Worm (Caenorhabditis elegans): ENCODE results near the gene glrx-22.

The glrx-22 gene

DNA sequence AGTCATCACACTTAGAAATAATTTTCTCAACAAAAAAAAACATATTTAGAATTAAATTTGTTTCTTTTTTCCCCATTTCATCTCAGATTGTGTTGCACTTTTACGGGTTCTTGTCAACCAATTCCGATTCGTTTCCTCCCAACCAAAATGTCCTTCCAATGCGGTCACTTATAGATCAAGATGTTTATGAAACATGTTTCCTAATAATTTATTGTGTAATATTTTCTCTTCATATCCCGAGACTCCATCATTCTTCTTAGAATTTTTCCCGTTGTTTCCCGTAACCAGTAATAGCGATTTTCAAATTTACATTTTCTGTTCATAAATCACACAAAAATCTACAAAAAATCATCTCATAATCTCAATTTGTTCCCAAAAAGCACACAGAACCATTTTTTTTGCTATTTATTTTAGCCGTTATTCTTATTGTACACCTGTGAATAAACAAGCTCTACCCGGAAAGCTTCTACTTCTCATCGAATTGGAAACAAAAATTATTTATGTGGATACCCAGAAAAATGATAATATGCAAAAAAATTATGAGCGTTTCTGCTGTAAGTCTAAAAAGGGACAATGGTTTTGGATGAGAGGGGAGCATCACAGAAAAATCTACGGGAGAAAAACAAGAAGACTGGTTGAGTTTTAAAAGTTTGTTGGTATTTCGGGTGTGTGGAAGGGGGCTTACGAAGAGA, 12.5 kb downstream of the glrx-22 start (continued):
- TF ChIP-seq B0336.3 (GFP tag; IDR thresholded peaks at IDR 0.05) (peak; percentile 73), ceh-58 (GFP tag; IDR thresholded peaks at IDR 0.05) (no peak), egl-18 (GFP tag; IDR thresholded peaks at IDR 0.05) (no peak), Y56A3A.18 (GFP tag; IDR thresholded peaks at IDR 0.05) (0 out of 2 replicates have a peak, but pooled peaks have one; percentile 64), attf-5 (GFP tag; optimal IDR thresholded peaks at IDR 0.05) (peak; percentile 1), ceh-40 (GFP tag; IDR thresholded peaks at IDR 0.05) (no peak), ceh-27 (GFP tag; optimal IDR thresholded peaks at IDR 0.05) (no peak), rcor-1 (GFP tag; IDR thresholded peaks at IDR 0.05) (no peak), nfyb-1 (GFP tag; IDR thresholded peaks at IDR 0.05) (no peak), F10E7.11 (tag; optimal IDR thresholded peaks at IDR 0.05) (no peak), ceh-100 (GFP tag; IDR thresholded peaks at IDR 0.05) (no peak), sdz-38 (tag; optimal IDR thresholded peaks at IDR 0.05) (no peak), lsl-1 (GFP tag; optimal IDR thresholded peaks at IDR 0.05) (peak; percentile 4), unc-130 (GFP tag; optimal IDR thresholded peaks at IDR 0.05) (no peak), B0261.1 (tag; optimal IDR thresholded peaks at IDR 0.05) (no peak), nhr-80 (tag; optimal IDR thresholded peaks at IDR 0.05) (no peak), lin-26 (GFP tag; IDR thresholded peaks at IDR 0.05) (no peak), T26A5.8 (tag; optimal IDR thresholded peaks at IDR 0.05) (no peak), Y95B8A.8 (GFP tag; IDR thresholded peaks at IDR 0.05) (no peak), K11D2.4 (GFP tag; IDR thresholded peaks at IDR 0.05) (no peak), pha-4 (tag; optimal IDR thresholded peaks at IDR 0.05) (no peak), nhr-179 (tag; optimal IDR thresholded peaks at IDR 0.05) (no peak), mel-28 (tag; optimal IDR thresholded peaks at IDR 0.05; ENCODE audit: borderline replicate concordance) (no peak), athp-1 (tag; optimal IDR thresholded peaks at IDR 0.05) (peak; percentile 31), F23B12.7 (tag; optimal IDR thresholded peaks at IDR 0.05; ENCODE audit: insufficient read depth) (no peak), T07F8.4 (tag; optimal IDR thresholded peaks at IDR 0.05) (no peak), F22D6.2 (tag; optimal IDR thresholded peaks at IDR 0.05) (no peak), ceh-91 (GFP tag; IDR thresholded peaks at IDR 0.05) (no peak), hlh-26 (GFP tag; conservative IDR thresholded peaks at IDR 0.05) (no peak), akir-1 (GFP tag; optimal IDR thresholded peaks at IDR 0.05) (no peak), bed-2 (GFP tag; IDR thresholded peaks at IDR 0.05) (no peak), lir-1 (GFP tag; conservative IDR thresholded peaks at IDR 0.05) (no peak), lin-54 (GFP tag; optimal IDR thresholded peaks at IDR 0.05) (no peak), dpff-1 (tag; optimal IDR thresholded peaks at IDR 0.05) (no peak), ama-1 (optimal IDR thresholded peaks at IDR 0.05) (no peak), ama-1 (GFP tag; optimal IDR thresholded peaks at IDR 0.05) (peak in 1 of 2 experiments; percentile 74), lin-40 (tag; optimal IDR thresholded peaks at IDR 0.05) (no peak), Y79H2A.3 (GFP tag; conservative IDR thresholded peaks at IDR 0.05) (peak; percentile 32; the same call in 1 of the 2 replicates), F49E8.2 (tag; optimal IDR thresholded peaks at IDR 0.05; ENCODE audit: insufficient read depth) (peak; percentile 8), die-1 (tag; optimal IDR thresholded peaks at IDR 0.05) (no peak)

DNA sequence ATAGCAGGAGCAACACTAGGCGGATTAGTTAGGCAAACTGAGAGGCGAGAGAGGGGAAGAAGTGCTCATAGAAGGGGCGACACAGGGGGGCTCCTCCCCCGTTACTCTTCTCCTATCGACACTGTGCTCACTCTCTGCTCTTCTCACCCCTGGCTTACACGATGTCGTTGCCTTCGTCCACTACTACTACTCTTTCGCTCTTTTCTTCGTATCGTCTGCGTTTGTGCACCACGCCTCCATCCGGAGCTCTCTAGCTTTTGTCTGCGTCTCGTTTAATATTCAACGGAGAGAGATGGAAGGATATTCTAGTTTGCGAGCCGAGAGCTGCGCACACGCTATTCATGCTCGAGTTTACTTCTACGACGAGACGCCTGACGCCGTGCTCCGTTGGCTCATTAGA, 17.7 kb downstream of the glrx-22 start:
- TF ChIP-seq aptf-2 (GFP tag; conservative IDR thresholded peaks at IDR 0.05) (no peak), ceh-91 (GFP tag; IDR thresholded peaks at IDR 0.05) (no peak), ztf-25 (GFP tag; IDR thresholded peaks at IDR 0.05) (no peak), snpc-4 (GFP tag; optimal IDR thresholded peaks at IDR 0.05) (no peak), snpc-4 (tag; optimal IDR thresholded peaks at IDR 0.05) (no peak), lin-26 (GFP tag; IDR thresholded peaks at IDR 0.05) (no peak), nfyb-1 (GFP tag; IDR thresholded peaks at IDR 0.05) (0 out of 2 replicates have a peak, but pooled peaks have one; percentile 24), tbp1 (GFP tag; optimal IDR thresholded peaks at IDR 0.05) (no peak), bed-1 (GFP tag; IDR thresholded peaks at IDR 0.05) (no peak), attf-6 (GFP tag; IDR thresholded peaks at IDR 0.05) (no peak), ztf-3 (GFP tag; optimal IDR thresholded peaks at IDR 0.05) (no peak), hrde-1 (tag; optimal IDR thresholded peaks at IDR 0.05; ENCODE audit: borderline replicate concordance) (no peak), aptf-3 (GFP tag; IDR thresholded peaks at IDR 0.05) (no peak), hlh-26 (GFP tag; conservative IDR thresholded peaks at IDR 0.05) (no peak), F22D6.2 (tag; optimal IDR thresholded peaks at IDR 0.05) (no peak)

Measured in whole organism, young adult.